Fruit fly (Drosophila melanogaster) whole organism, embryonic: ENCODE results near the gene MED18.

Experiments
- Ada2b ChIP-seq: fragments of 200-800 bp; sonication (Bioruptor generic); IDR thresholded peaks from 2 replicates; pipeline ENCODE4 v1.3.6; 2022; ENCODE audit warnings: missing biosample characterization, missing genetic modification characterization
- Bgb ChIP-seq: fragments of 200-800 bp; sonication (Bioruptor generic); IDR thresholded peaks from 2 replicates; pipeline ENCODE4 v1.3.6; 2022; ENCODE audit warnings: missing biosample characterization, missing genetic modification characterization; ENCODE audit not compliant: partially characterized antibody
- CG10431 ChIP-seq: fragments of 200-800 bp; sonication (Bioruptor generic); optimal IDR thresholded peaks from 3 replicates; lab custom pipeline; 2018; ENCODE audit warnings: missing biosample characterization, mild to moderate bottlenecking, missing genetic modification characterization
- CG11456 ChIP-seq: fragments of 200-800 bp; sonication (Bioruptor generic); IDR thresholded peaks from 3 replicates; pipeline ENCODE4 v1.3.6; 2022; ENCODE audit warnings: missing biosample characterization, missing genetic modification characterization
- CG11695 ChIP-seq: fragments of 200-800 bp; sonication (Bioruptor generic); IDR thresholded peaks from 3 replicates; pipeline ENCODE4 v1.3.6; 2022; ENCODE audit warnings: missing biosample characterization, missing genetic modification characterization
- CG11696 ChIP-seq: fragments of 200-800 bp; sonication (Bioruptor generic); IDR thresholded peaks from 2 replicates; pipeline ENCODE4 v1.3.6; 2022; ENCODE audit warnings: missing biosample characterization, missing genetic modification characterization
- CG12155 ChIP-seq: fragments of 200-800 bp; sonication (Bioruptor generic); optimal IDR thresholded peaks from 3 replicates; lab custom pipeline; 2016; ENCODE audit warnings: missing biosample characterization, missing genetic modification characterization
- CG14441 ChIP-seq: fragments of 200-800 bp; sonication (Bioruptor generic); IDR thresholded peaks from 2 replicates; pipeline ENCODE4 v1.3.6; 2022; ENCODE audit warnings: missing biosample characterization, missing genetic modification characterization
- CG16779 ChIP-seq: fragments of 200-800 bp; sonication (Bioruptor generic); IDR thresholded peaks from 2 replicates; pipeline ENCODE4 v1.3.6; 2022; ENCODE audit warnings: missing biosample characterization, missing genetic modification characterization
- CG16815 ChIP-seq: fragments of 200-800 bp; sonication (Bioruptor generic); optimal IDR thresholded peaks from 3 replicates; lab custom pipeline; 2017; ENCODE audit warnings: missing biosample characterization, mild to moderate bottlenecking, missing genetic modification characterization
- CG2120 ChIP-seq: fragments of 200-800 bp; sonication (Bioruptor generic); optimal IDR thresholded peaks from 3 replicates; lab custom pipeline; 2016; ENCODE audit warnings: missing biosample characterization, missing genetic modification characterization
- CG2202 ChIP-seq: fragments of 200-800 bp; sonication (Bioruptor generic); optimal IDR thresholded peaks from 2 replicates; lab custom pipeline; 2018; ENCODE audit warnings: missing biosample characterization, mild to moderate bottlenecking, missing genetic modification characterization
- CG31365 ChIP-seq: fragments of 200-800 bp; sonication (Bioruptor generic); optimal IDR thresholded peaks from 2 replicates; lab custom pipeline; 2018; ENCODE audit warnings: missing biosample characterization, mild to moderate bottlenecking, missing genetic modification characterization
- CG33213 ChIP-seq: fragments of 200-800 bp; sonication (Bioruptor generic); optimal IDR thresholded peaks from 3 replicates; lab custom pipeline; 2016; ENCODE audit warnings: missing biosample characterization, missing genetic modification characterization
- CG6654 ChIP-seq: fragments of 200-800 bp; sonication (Bioruptor generic); optimal IDR thresholded peaks from 2 replicates; lab custom pipeline; 2017; ENCODE audit warnings: missing biosample characterization, mild to moderate bottlenecking, missing genetic modification characterization
- CG6765 ChIP-seq: fragments of 200-800 bp; sonication (Bioruptor generic); optimal IDR thresholded peaks from 3 replicates; lab custom pipeline; 2017; ENCODE audit warnings: missing biosample characterization, mild to moderate bottlenecking, missing genetic modification characterization
- CG7357 ChIP-seq: fragments of 200-800 bp; sonication (Bioruptor generic); IDR thresholded peaks from 3 replicates; pipeline ENCODE4 v1.3.6; 2022; ENCODE audit warnings: missing biosample characterization, missing genetic modification characterization
- CG7839 ChIP-seq: fragments of 200-800 bp; sonication (Bioruptor generic); optimal IDR thresholded peaks from 3 replicates; lab custom pipeline; 2018; ENCODE audit warnings: missing biosample characterization, mild to moderate bottlenecking, missing genetic modification characterization, moderate library complexity
- CG9797 ChIP-seq: fragments of 200-800 bp; sonication (Bioruptor generic); optimal IDR thresholded peaks from 3 replicates; lab custom pipeline; 2018; ENCODE audit warnings: missing biosample characterization, mild to moderate bottlenecking, missing genetic modification characterization
- CG9817 ChIP-seq: fragments of 200-800 bp; sonication (Bioruptor generic); optimal IDR thresholded peaks from 2 replicates; lab custom pipeline; 2018; ENCODE audit warnings: missing biosample characterization, mild to moderate bottlenecking, missing genetic modification characterization, moderate library complexity
- Dip2 ChIP-seq: fragments of 200-800 bp; sonication (Bioruptor generic); IDR thresholded peaks from 2 replicates; pipeline ENCODE4 v1.3.6; 2022; ENCODE audit warnings: missing biosample characterization, missing genetic modification characterization
- Dref ChIP-seq: fragments of 200-800 bp; sonication (Bioruptor generic); IDR thresholded peaks from 2 replicates; pipeline ENCODE4 v1.3.6; 2022; ENCODE audit warnings: missing biosample characterization, missing genetic modification characterization
- ERR ChIP-seq: fragments of 200-800 bp; sonication (Bioruptor generic); optimal IDR thresholded peaks from 2 replicates; lab custom pipeline; 2016; ENCODE audit warnings: missing biosample characterization, missing genetic modification characterization
- Fer3 ChIP-seq: fragments of 200-800 bp; sonication (Bioruptor generic); optimal IDR thresholded peaks from 2 replicates; lab custom pipeline; 2018; ENCODE audit warnings: missing biosample characterization, mild to moderate bottlenecking, missing genetic modification characterization, moderate library complexity
- GATAe ChIP-seq: fragments of 200-800 bp; sonication (Bioruptor generic); conservative IDR thresholded peaks from 2 replicates; pipeline ENCODE4 v1.3.6; 2022; ENCODE audit warnings: missing biosample characterization, missing genetic modification characterization
- Lim3 ChIP-seq: fragments of 200-800 bp; sonication (Bioruptor generic); IDR thresholded peaks from 2 replicates; pipeline ENCODE4 v1.3.6; 2022; ENCODE audit warnings: missing biosample characterization, missing genetic modification characterization
- NC2α ChIP-seq: fragments of 200-800 bp; sonication (Bioruptor generic); optimal IDR thresholded peaks from 2 replicates; lab custom pipeline; 2016; ENCODE audit warnings: missing biosample characterization, missing genetic modification characterization
- Nf-YC ChIP-seq: fragments of 200-800 bp; optimal IDR thresholded peaks from 3 replicates; lab custom pipeline; 2019; ENCODE audit warnings: missing biosample characterization, mild to moderate bottlenecking, missing genetic modification characterization, moderate library complexity
- NfI ChIP-seq: fragments of 200-800 bp; sonication (Bioruptor generic); optimal IDR thresholded peaks from 3 replicates; lab custom pipeline; 2018; ENCODE audit warnings: missing biosample characterization, mild to moderate bottlenecking, missing genetic modification characterization, moderate library complexity
- Oaz ChIP-seq: fragments of 200-800 bp; sonication (Bioruptor generic); IDR thresholded peaks from 2 replicates; pipeline ENCODE4 v1.3.6; 2022; ENCODE audit warnings: missing biosample characterization, missing genetic modification characterization
- Poxn ChIP-seq: fragments of 200-800 bp; sonication (Bioruptor generic); IDR thresholded peaks from 2 replicates; pipeline ENCODE4 v1.3.6; 2022; ENCODE audit warnings: missing biosample characterization, missing genetic modification characterization
- Side ChIP-seq: fragments of 200-800 bp; sonication (Bioruptor generic); optimal IDR thresholded peaks from 2 replicates; lab custom pipeline; 2016; ENCODE audit warnings: missing biosample characterization, missing genetic modification characterization
- Ssrp ChIP-seq: fragments of 200-800 bp; sonication (Bioruptor generic); optimal IDR thresholded peaks from 2 replicates; lab custom pipeline; 2018; ENCODE audit warnings: missing biosample characterization, mild to moderate bottlenecking, missing genetic modification characterization, moderate library complexity
- cg ChIP-seq: fragments of 200-800 bp; sonication (Bioruptor generic); optimal IDR thresholded peaks from 3 replicates; lab custom pipeline; 2019; ENCODE audit warnings: missing biosample characterization, mild to moderate bottlenecking, missing genetic modification characterization, moderate library complexity
- crp ChIP-seq, 2 experiments: fragments of 200-800 bp; sonication (Bioruptor generic); optimal IDR thresholded peaks; 2 replicates in 1 of 2; 3 replicates in 1 of 2; lab custom pipeline; 2017; ENCODE audit warnings: missing biosample characterization in 2 of 2, missing genetic modification characterization in 2 of 2, mild to moderate bottlenecking in 1 of 2, moderate library complexity in 1 of 2
- fd64A ChIP-seq: fragments of 200-800 bp; sonication (Bioruptor generic); optimal IDR thresholded peaks from 3 replicates; lab custom pipeline; 2018; ENCODE audit warnings: missing biosample characterization, mild to moderate bottlenecking, missing genetic modification characterization
- ftz-f1 ChIP-seq: fragments of 200-800 bp; sonication (Bioruptor generic); optimal IDR thresholded peaks from 2 replicates; lab custom pipeline; 2016; ENCODE audit warnings: missing biosample characterization, missing genetic modification characterization
- grau ChIP-seq: fragments of 200-800 bp; optimal IDR thresholded peaks from 3 replicates; lab custom pipeline; 2019; ENCODE audit warnings: missing biosample characterization, mild to moderate bottlenecking, missing genetic modification characterization, moderate library complexity
- kah ChIP-seq: fragments of 200-800 bp; sonication (Bioruptor generic); optimal IDR thresholded peaks from 2 replicates; lab custom pipeline; 2018; ENCODE audit warnings: missing biosample characterization, mild to moderate bottlenecking, missing genetic modification characterization
- nmo ChIP-seq: fragments of 200-800 bp; sonication (Bioruptor generic); optimal IDR thresholded peaks from 2 replicates; lab custom pipeline; 2018; ENCODE audit warnings: missing biosample characterization, mild to moderate bottlenecking, missing genetic modification characterization, moderate library complexity
- odd ChIP-seq: fragments of 200-800 bp; sonication (Bioruptor generic); optimal IDR thresholded peaks from 2 replicates; lab custom pipeline; 2017; ENCODE audit warnings: missing biosample characterization, mild to moderate bottlenecking, missing genetic modification characterization
- onecut ChIP-seq: fragments of 200-800 bp; sonication (Bioruptor generic); IDR thresholded peaks from 2 replicates; pipeline ENCODE4 v1.3.6; 2022; ENCODE audit warnings: missing biosample characterization, missing genetic modification characterization
- phol ChIP-seq: fragments of 200-800 bp; sonication (Bioruptor generic); optimal IDR thresholded peaks from 3 replicates; lab custom pipeline; 2018; ENCODE audit warnings: missing biosample characterization, mild to moderate bottlenecking, missing genetic modification characterization, moderate library complexity
- psq ChIP-seq: fragments of 200-800 bp; sonication (Bioruptor generic); optimal IDR thresholded peaks from 2 replicates; lab custom pipeline; 2017; ENCODE audit warnings: missing biosample characterization, missing genetic modification characterization
- pzg ChIP-seq: fragments of 200-800 bp; sonication (Bioruptor generic); optimal IDR thresholded peaks from 3 replicates; lab custom pipeline; 2018; ENCODE audit warnings: missing biosample characterization, mild to moderate bottlenecking, missing genetic modification characterization, moderate library complexity
- rib ChIP-seq: fragments of 200-800 bp; sonication (Bioruptor generic); IDR thresholded peaks from 2 replicates; pipeline ENCODE4 v1.3.6; 2022; ENCODE audit warnings: missing biosample characterization, missing genetic modification characterization
- run ChIP-seq: fragments of 200-800 bp; sonication (Bioruptor generic); optimal IDR thresholded peaks from 3 replicates; lab custom pipeline; 2018; ENCODE audit warnings: missing biosample characterization, mild to moderate bottlenecking, missing genetic modification characterization
- sens ChIP-seq: fragments of 200-800 bp; sonication (Bioruptor generic); peaks from one replicate; lab custom pipeline; 2016; ENCODE audit warnings: missing biosample characterization, missing genetic modification characterization
- sima ChIP-seq: fragments of 200-800 bp; sonication (Bioruptor generic); optimal IDR thresholded peaks from 2 replicates; lab custom pipeline; 2016; ENCODE audit warnings: missing biosample characterization, missing genetic modification characterization
- usp ChIP-seq: fragments of >200 bp; optimal IDR thresholded peaks from 2 replicates; lab custom pipeline; 2017; ENCODE audit warnings: missing biosample characterization, missing genetic modification characterization
- wdn ChIP-seq: fragments of 200-800 bp; sonication (Bioruptor generic); IDR thresholded peaks from 2 replicates; pipeline ENCODE4 v1.3.6; 2022; ENCODE audit warnings: missing biosample characterization, missing genetic modification characterization

The MED18 gene

DNA sequence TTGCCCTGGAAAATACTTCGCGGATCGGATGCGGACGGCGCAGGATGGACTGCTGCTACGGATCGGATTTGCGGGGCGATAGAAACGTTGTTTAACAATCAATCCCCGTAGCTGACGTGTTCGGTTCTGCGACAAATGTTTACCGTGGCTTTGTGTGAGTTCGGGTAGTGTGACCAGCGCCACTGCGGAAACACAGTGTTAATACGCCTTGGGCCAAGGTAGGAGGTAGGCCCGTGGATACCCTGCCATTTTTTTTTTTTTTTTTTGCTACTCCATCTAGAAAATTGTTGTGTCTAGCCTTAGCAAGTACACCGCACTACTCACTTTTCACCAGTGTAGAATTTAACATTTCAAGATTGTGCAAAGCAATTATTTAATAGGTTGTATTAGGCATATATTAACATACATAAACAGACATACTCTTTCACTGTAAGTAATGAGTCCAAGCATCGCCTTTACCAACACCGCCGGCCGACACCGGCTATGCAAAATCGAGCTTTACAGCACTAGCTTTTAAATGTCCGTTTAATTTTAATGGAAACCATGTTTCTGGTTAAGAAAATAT, 4.0 kb upstream of the MED18 start, which contains the start of gene deltaCOP (continued):
- TF ChIP-seq CG31365 (tag; lab: Kevin White, UChicago), result no peak
- TF ChIP-seq Ada2b (GFP tag; lab: Robert Waterston, UW), result peak; percentile 72
- peak; percentile 60 for TF ChIP-seq Nf-YC
- TF ChIP-seq CG11696, result 0 out of 2 replicates have a peak, but pooled peaks have one; percentile 42
- TF ChIP-seq Lim3, result no peak
- peak; percentile 77 for TF ChIP-seq CG9797 (GFP tag; lab: Kevin White, UChicago)
- TF ChIP-seq sima (GFP tag; lab: Kevin White, UChicago), result no peak
- TF ChIP-seq NfI (GFP tag; lab: Kevin White, UChicago), result peak; percentile 79
- TF ChIP-seq crp (GFP tag; optimal IDR thresholded peaks at IDR 0.05; lab: Kevin White, UChicago), result peak in 1 of 2 experiments; percentile 35
- TF ChIP-seq Oaz (GFP tag; lab: Robert Waterston, UW), result peak; percentile 62
- peak; percentile 75 for TF ChIP-seq CG11695 (GFP tag; lab: Robert Waterston, UW)
- no peak for TF ChIP-seq usp (GFP tag; lab: Kevin White, UChicago)
- peak; percentile 84 for TF ChIP-seq phol (tag; lab: Kevin White, UChicago)
- TF ChIP-seq psq (GFP tag; lab: Kevin White, UChicago), result peak; percentile 55
- TF ChIP-seq CG11456 (GFP tag; lab: Robert Waterston, UW), result peak; percentile 82; the same call in 2 of the 3 replicates
- peak; percentile 81 for TF ChIP-seq wdn (GFP tag; lab: Robert Waterston, UW)
- peak; percentile 56 for TF ChIP-seq onecut
- TF ChIP-seq ftz-f1 (GFP tag; lab: Kevin White, UChicago), result peak; percentile 35
- TF ChIP-seq Poxn (GFP tag; lab: Robert Waterston, UW), result no peak
- peak; percentile 30 for TF ChIP-seq run (tag; lab: Kevin White, UChicago)
- peak; percentile 82 for TF ChIP-seq CG7839 (tag; lab: Kevin White, UChicago)
- TF ChIP-seq fd64A (GFP tag; lab: Kevin White, UChicago), result no peak
- no peak for TF ChIP-seq Bgb (GFP tag; lab: Robert Waterston, UW)
- peak; percentile 97 for TF ChIP-seq CG2120 (GFP tag; lab: Kevin White, UChicago)
- peak; percentile 75 for TF ChIP-seq CG14441
- TF ChIP-seq CG6654 (GFP tag; lab: Kevin White, UChicago), result peak; percentile 32
- TF ChIP-seq CG9817 (tag; lab: Kevin White, UChicago), result peak; percentile 73
- TF ChIP-seq CG16815 (GFP tag; lab: Kevin White, UChicago), result peak; percentile 75
- peak; percentile 83 for TF ChIP-seq grau
- TF ChIP-seq Ssrp, result peak; percentile 72
- no peak; the same call in 1 of the 2 replicates for TF ChIP-seq GATAe
- peak; percentile 64 for TF ChIP-seq NC2α
- peak; percentile 45 for TF ChIP-seq CG6765 (GFP tag; lab: Kevin White, UChicago)
- no peak for TF ChIP-seq CG16779 (GFP tag; lab: Robert Waterston, UW)
- peak; percentile 81 for TF ChIP-seq ERR (GFP tag; lab: Kevin White, UChicago)
- peak; percentile 75 for TF ChIP-seq rib (GFP tag; lab: Robert Waterston, UW)
- peak; percentile 79 for TF ChIP-seq nmo (GFP tag; lab: Kevin White, UChicago)
- peak; percentile 90 for TF ChIP-seq CG12155 (GFP tag; lab: Kevin White, UChicago)
- peak; percentile 83 for TF ChIP-seq Side (GFP tag; lab: Kevin White, UChicago)
- peak; percentile 47 for TF ChIP-seq CG2202 (tag; lab: Kevin White, UChicago)
- TF ChIP-seq CG33213, result peak; percentile 90
- TF ChIP-seq Dip2 (GFP tag; lab: Robert Waterston, UW), result peak; percentile 58
- TF ChIP-seq odd (GFP tag; lab: Kevin White, UChicago), result no peak
- TF ChIP-seq pzg, result peak; percentile 39
- TF ChIP-seq CG7357, result peak; percentile 66; the same call in 2 of the 3 replicates
- TF ChIP-seq cg (GFP tag; lab: Kevin White, UChicago), result peak; percentile 65
- TF ChIP-seq CG10431, result no peak
- TF ChIP-seq sens (GFP tag; lab: Kevin White, UChicago), result peak; percentile 98
- 0 out of 2 replicates have a peak, but pooled peaks have one; percentile 26 for TF ChIP-seq Dref (GFP tag; lab: Robert Waterston, UW)
- TF ChIP-seq kah (GFP tag; lab: Kevin White, UChicago), result peak; percentile 26
- TF ChIP-seq Fer3 (tag; lab: Kevin White, UChicago), result peak; percentile 64
